Fruit fly (Drosophila melanogaster) whole organism, embryonic: Measurements from ENCODE around the gene Pde9.
A peak's percentile ranks its signal among the peaks of the same experiment; 100 is the strongest.

Experiments used
- Atf3 ChIP-seq: fragments of 200-800 bp; sonication (Bioruptor generic); optimal IDR thresholded peaks from 3 replicates; lab custom pipeline; 2016; ENCODE audit warnings: missing biosample characterization, missing genetic modification characterization
- CG10979 ChIP-seq: fragments of 200-800 bp; sonication (Bioruptor generic); optimal IDR thresholded peaks from 2 replicates; lab custom pipeline; 2018; ENCODE audit warnings: missing biosample characterization, mild to moderate bottlenecking, missing genetic modification characterization, moderate library complexity
- CG11398 ChIP-seq: fragments of 200-800 bp; sonication (Bioruptor generic); optimal IDR thresholded peaks from 2 replicates; lab custom pipeline; 2016; ENCODE audit warnings: missing biosample characterization, missing genetic modification characterization
- CG12104 ChIP-seq: fragments of 200-800 bp; sonication (Bioruptor generic); optimal IDR thresholded peaks from 3 replicates; lab custom pipeline; 2016; ENCODE audit warnings: missing biosample characterization, missing genetic modification characterization
- CG12769 ChIP-seq: fragments of 200-800 bp; sonication (Bioruptor generic); optimal IDR thresholded peaks from 2 replicates; lab custom pipeline; 2019; ENCODE audit warnings: missing biosample characterization, mild to moderate bottlenecking, missing genetic modification characterization, moderate library complexity
- CG13296 ChIP-seq: fragments of 200-800 bp; sonication (Bioruptor generic); optimal IDR thresholded peaks from 3 replicates; lab custom pipeline; 2018; ENCODE audit warnings: missing biosample characterization, mild to moderate bottlenecking, missing genetic modification characterization
- CG13424 ChIP-seq: fragments of 200-800 bp; sonication (Bioruptor generic); optimal IDR thresholded peaks from 2 replicates; lab custom pipeline; 2019; ENCODE audit warnings: missing biosample characterization, mild to moderate bottlenecking, missing genetic modification characterization, moderate library complexity
- CG1603 ChIP-seq: fragments of 200-800 bp; sonication (Bioruptor generic); optimal IDR thresholded peaks from 2 replicates; lab custom pipeline; 2019; ENCODE audit warnings: missing biosample characterization, mild to moderate bottlenecking, missing genetic modification characterization, moderate library complexity
- CG1792 ChIP-seq: fragments of 200-800 bp; sonication (Bioruptor generic); optimal IDR thresholded peaks from 2 replicates; lab custom pipeline; 2016; ENCODE audit warnings: missing biosample characterization, missing genetic modification characterization
- CG18262 ChIP-seq: fragments of 200-800 bp; optimal IDR thresholded peaks from 3 replicates; lab custom pipeline; 2019; ENCODE audit warnings: missing biosample characterization, mild to moderate bottlenecking, missing genetic modification characterization, moderate library complexity
- CG18476 ChIP-seq: fragments of 200-800 bp; sonication (Bioruptor generic); optimal IDR thresholded peaks from 2 replicates; lab custom pipeline; 2016; ENCODE audit warnings: missing biosample characterization, mild to moderate bottlenecking, missing genetic modification characterization
- CG18619 ChIP-seq: fragments of 200-800 bp; sonication (Bioruptor generic); optimal IDR thresholded peaks from 3 replicates; lab custom pipeline; 2017; ENCODE audit warnings: missing biosample characterization, mild to moderate bottlenecking, missing genetic modification characterization
- CG2202 ChIP-seq: fragments of 200-800 bp; sonication (Bioruptor generic); optimal IDR thresholded peaks from 2 replicates; lab custom pipeline; 2018; ENCODE audit warnings: missing biosample characterization, mild to moderate bottlenecking, missing genetic modification characterization
- CG30403 ChIP-seq: fragments of 200-800 bp; sonication (Bioruptor generic); optimal IDR thresholded peaks from 3 replicates; lab custom pipeline; 2016; ENCODE audit warnings: missing biosample characterization, missing genetic modification characterization
- CG3065 ChIP-seq: fragments of 200-800 bp; sonication (Bioruptor generic); optimal IDR thresholded peaks from 2 replicates; lab custom pipeline; 2016; ENCODE audit warnings: missing biosample characterization, missing genetic modification characterization
- CG32532 ChIP-seq: fragments of 200-800 bp; sonication (Bioruptor generic); IDR thresholded peaks from 2 replicates; pipeline ENCODE4 v1.3.6; 2022; ENCODE audit warnings: missing biosample characterization, missing genetic modification characterization
- CG32767 ChIP-seq: fragments of 200-800 bp; sonication (Bioruptor generic); IDR thresholded peaks from 2 replicates; pipeline ENCODE4 v1.3.6; 2022; ENCODE audit warnings: missing biosample characterization, missing genetic modification characterization
- CG42726 ChIP-seq: fragments of 200-800 bp; sonication (Bioruptor generic); IDR thresholded peaks from 2 replicates; pipeline ENCODE4 v1.3.6; 2022; ENCODE audit warnings: missing biosample characterization, missing genetic modification characterization; ENCODE audit not compliant: partially characterized antibody
- CG4820 ChIP-seq: fragments of 200-800 bp; sonication (Bioruptor generic); optimal IDR thresholded peaks from 3 replicates; lab custom pipeline; 2016; ENCODE audit warnings: missing biosample characterization, missing genetic modification characterization
- CG6683 ChIP-seq: fragments of 200-800 bp; sonication (Bioruptor generic); optimal IDR thresholded peaks from 2 replicates; lab custom pipeline; 2017; ENCODE audit warnings: missing biosample characterization, mild to moderate bottlenecking, missing genetic modification characterization, missing genetic modification reagents
- CG9609 ChIP-seq: fragments of 200-800 bp; sonication (Bioruptor generic); optimal IDR thresholded peaks from 3 replicates; lab custom pipeline; 2016; ENCODE audit warnings: missing biosample characterization, missing genetic modification characterization
- CG9876 ChIP-seq: fragments of 200-800 bp; sonication (Bioruptor generic); optimal IDR thresholded peaks from 2 replicates; lab custom pipeline; 2016; ENCODE audit warnings: missing biosample characterization, missing genetic modification characterization
- Chrac-16 ChIP-seq: fragments of 200-800 bp; sonication (Bioruptor generic); optimal IDR thresholded peaks from 3 replicates; lab custom pipeline; 2016; ENCODE audit warnings: missing biosample characterization, missing genetic modification characterization
- Doc2 ChIP-seq: fragments of 200-800 bp; sonication (Bioruptor generic); IDR thresholded peaks from 2 replicates; pipeline ENCODE4 v1.3.6; 2022; ENCODE audit warnings: missing biosample characterization, missing genetic modification characterization
- Gsc ChIP-seq: fragments of 200-800 bp; sonication (Bioruptor generic); IDR thresholded peaks from 2 replicates; pipeline ENCODE4 v1.3.6; 2022; ENCODE audit warnings: missing biosample characterization, missing genetic modification characterization
- HHEX ChIP-seq: fragments of 200-800 bp; sonication (Bioruptor generic); optimal IDR thresholded peaks from 3 replicates; lab custom pipeline; 2017; ENCODE audit warnings: missing biosample characterization, mild to moderate bottlenecking, missing genetic modification characterization, missing genetic modification reagents
- MESR4 ChIP-seq: fragments of 200-800 bp; sonication (Bioruptor generic); optimal IDR thresholded peaks from 2 replicates; lab custom pipeline; 2018; ENCODE audit warnings: missing biosample characterization, mild to moderate bottlenecking, missing genetic modification characterization, moderate library complexity
- Pdp1 ChIP-seq, 2 experiments: fragments of 200-800 bp; sonication (Bioruptor generic); optimal IDR thresholded peaks; 3 replicates each; lab custom pipeline; 2016; ENCODE audit warnings: missing biosample characterization in 2 of 2, missing genetic modification characterization in 2 of 2, mild to moderate bottlenecking in 1 of 2, moderate library complexity in 1 of 2
- Poxn ChIP-seq: fragments of 200-800 bp; sonication (Bioruptor generic); IDR thresholded peaks from 2 replicates; pipeline ENCODE4 v1.3.6; 2022; ENCODE audit warnings: missing biosample characterization, missing genetic modification characterization
- Six4 ChIP-seq: fragments of 200-800 bp; sonication (Bioruptor generic); optimal IDR thresholded peaks from 2 replicates; lab custom pipeline; 2016; ENCODE audit warnings: missing biosample characterization, missing genetic modification characterization
- chm ChIP-seq: fragments of 200-800 bp; sonication (Bioruptor generic); IDR thresholded peaks from 2 replicates; pipeline ENCODE4 v1.3.6; 2022; ENCODE audit warnings: missing biosample characterization, missing genetic modification characterization
- crc ChIP-seq: fragments of 200-800 bp; sonication (Bioruptor generic); optimal IDR thresholded peaks from 2 replicates; lab custom pipeline; 2016; ENCODE audit warnings: missing biosample characterization, missing genetic modification characterization
- dati ChIP-seq: fragments of 200-800 bp; sonication (Bioruptor generic); IDR thresholded peaks from 2 replicates; pipeline ENCODE4 v1.3.6; 2022; ENCODE audit warnings: missing biosample characterization, missing genetic modification characterization
- disco-r ChIP-seq: fragments of 200-800 bp; sonication (Bioruptor generic); optimal IDR thresholded peaks from 2 replicates; lab custom pipeline; 2016; ENCODE audit warnings: missing biosample characterization, missing genetic modification characterization
- fru ChIP-seq: fragments of >200 bp; optimal IDR thresholded peaks from 2 replicates; lab custom pipeline; 2017
- gfzf ChIP-seq: fragments of 200-800 bp; sonication (Bioruptor generic); optimal IDR thresholded peaks from 2 replicates; lab custom pipeline; 2016; ENCODE audit warnings: missing biosample characterization, mild to moderate bottlenecking, missing genetic modification characterization, moderate library complexity
- kah ChIP-seq: fragments of 200-800 bp; sonication (Bioruptor generic); optimal IDR thresholded peaks from 2 replicates; lab custom pipeline; 2018; ENCODE audit warnings: missing biosample characterization, mild to moderate bottlenecking, missing genetic modification characterization
- lola ChIP-seq, 3 experiments: fragments of >200 bp in 2 of 3; fragments of 200-800 bp in 1 of 3; sonication (Bioruptor generic) in 1 of 3; optimal IDR thresholded peaks; 2 replicates each; lab custom pipeline; 2017 to 2019; ENCODE audit warnings: missing biosample characterization in 3 of 3, missing genetic modification characterization in 3 of 3, mild to moderate bottlenecking in 1 of 3, moderate library complexity in 1 of 3
- luna ChIP-seq: fragments of 200-800 bp; sonication (Bioruptor generic); optimal IDR thresholded peaks from 2 replicates; lab custom pipeline; 2016; ENCODE audit warnings: missing biosample characterization, missing genetic modification characterization
- oc ChIP-seq: fragments of 200-800 bp; sonication (Bioruptor generic); optimal IDR thresholded peaks from 2 replicates; lab custom pipeline; 2018; ENCODE audit warnings: missing biosample characterization, mild to moderate bottlenecking, missing genetic modification characterization, moderate library complexity
- onecut ChIP-seq: fragments of 200-800 bp; sonication (Bioruptor generic); IDR thresholded peaks from 2 replicates; pipeline ENCODE4 v1.3.6; 2022; ENCODE audit warnings: missing biosample characterization, missing genetic modification characterization
- pan ChIP-seq, 4 experiments: fragments of >200 bp in 3 of 4; fragments of 200-800 bp in 1 of 4; sonication (Bioruptor generic) in 1 of 4; optimal IDR thresholded peaks in 3 of 4; IDR thresholded peaks in 1 of 4; 2 replicates each; pipeline versions ENCODE4 v1.3.6 to Lab custom; 2017 to 2022; ENCODE audit warnings: missing biosample characterization in 2 of 4, missing genetic modification characterization in 2 of 4, mixed read lengths in 1 of 4
- psq ChIP-seq: fragments of 200-800 bp; sonication (Bioruptor generic); optimal IDR thresholded peaks from 2 replicates; lab custom pipeline; 2017; ENCODE audit warnings: missing biosample characterization, missing genetic modification characterization
- pzg ChIP-seq: fragments of 200-800 bp; sonication (Bioruptor generic); optimal IDR thresholded peaks from 3 replicates; lab custom pipeline; 2018; ENCODE audit warnings: missing biosample characterization, mild to moderate bottlenecking, missing genetic modification characterization, moderate library complexity
- slbo ChIP-seq: fragments of 200-800 bp; sonication (Bioruptor generic); IDR thresholded peaks from 2 replicates; pipeline ENCODE4 v1.3.6; 2022; ENCODE audit warnings: missing biosample characterization, missing genetic modification characterization
- sna ChIP-seq: fragments of 200-800 bp; sonication (Bioruptor generic); IDR thresholded peaks from 2 replicates; pipeline ENCODE4 v1.3.6; 2022; ENCODE audit warnings: missing biosample characterization, missing genetic modification characterization; ENCODE audit not compliant: partially characterized antibody
- so ChIP-seq: fragments of 200-800 bp; sonication (Bioruptor generic); IDR thresholded peaks from 3 replicates; pipeline ENCODE4 v1.3.6; 2022; ENCODE audit warnings: missing biosample characterization, missing genetic modification characterization
- stc ChIP-seq: fragments of 200-800 bp; sonication (Bioruptor generic); IDR thresholded peaks from 2 replicates; pipeline ENCODE4 v1.3.6; 2022; ENCODE audit warnings: missing biosample characterization, missing genetic modification characterization
- vnd ChIP-seq: fragments of 200-800 bp; sonication (Bioruptor generic); IDR thresholded peaks from 3 replicates; pipeline ENCODE4 v1.3.6; 2022; ENCODE audit warnings: missing biosample characterization, missing genetic modification characterization; ENCODE audit not compliant: partially characterized antibody
- zfh1 ChIP-seq: fragments of 200-800 bp; sonication (Bioruptor generic); IDR thresholded peaks from 3 replicates; pipeline ENCODE4 v1.3.6; 2022; ENCODE audit warnings: missing biosample characterization, missing genetic modification characterization

The Pde9 gene

DNA sequence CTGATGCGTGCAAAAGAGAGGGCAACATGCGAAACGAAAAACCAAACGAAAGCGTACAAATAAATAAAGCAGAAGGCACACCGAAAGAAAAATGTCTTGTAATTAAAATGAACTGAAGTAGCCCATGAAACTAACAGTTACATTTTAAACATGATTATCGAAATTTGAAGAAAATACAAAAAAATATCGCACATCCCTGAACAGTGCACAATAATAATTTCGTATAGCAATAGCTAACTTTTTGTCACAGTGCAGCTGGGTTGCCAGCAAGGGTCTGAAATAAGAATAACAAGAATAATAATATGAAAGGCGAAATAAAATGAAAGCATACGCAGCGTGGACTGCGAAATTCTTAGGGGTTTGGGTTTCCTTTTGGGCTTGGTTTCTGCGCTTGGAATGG is 144.9 kb downstream of the Pde9 start (continued):
- TF ChIP-seq gfzf (GFP tag; lab: Kevin White, UChicago) (peak; percentile 44), CG9609 (peak; percentile 99), Six4 (peak; percentile 99), so (GFP tag; lab: Robert Waterston, UW) (peak; percentile 99), CG30403 (GFP tag; lab: Kevin White, UChicago) (peak; percentile 100), luna (GFP tag; lab: Kevin White, UChicago) (peak; percentile 98), CG3065 (GFP tag; lab: Kevin White, UChicago) (peak; percentile 99), Chrac-16 (GFP tag; lab: Kevin White, UChicago) (peak; percentile 99), vnd (GFP tag; lab: Robert Waterston, UW) (no peak), disco-r (peak; percentile 99), chm (GFP tag; lab: Robert Waterston, UW) (peak; percentile 99), Poxn (GFP tag; lab: Robert Waterston, UW) (peak; percentile 90), HHEX (peak; percentile 99), CG9876 (GFP tag; lab: Kevin White, UChicago) (peak; percentile 99), CG13424 (tag; lab: Kevin White, UChicago) (peak; percentile 98), CG12769 (tag; lab: Kevin White, UChicago) (peak; percentile 86), CG42726 (no peak), CG18476 (GFP tag; lab: Kevin White, UChicago) (peak; percentile 99), CG1792 (GFP tag; lab: Kevin White, UChicago) (peak; percentile 99), CG2202 (peak; percentile 66), kah (GFP tag; lab: Kevin White, UChicago) (peak; percentile 93), onecut (GFP tag; lab: Robert Waterston, UW) (peak; percentile 97), crc (GFP tag; lab: Kevin White, UChicago) (peak; percentile 98), CG11398 (GFP tag; lab: Kevin White, UChicago) (peak; percentile 99), lola (GFP tag; optimal IDR thresholded peaks at IDR 0.05; lab: Kevin White, UChicago) (peak in 1 of 3 experiments; percentile 98), CG32532 (peak; percentile 100), stc (GFP tag; lab: Robert Waterston, UW) (peak; percentile 98), pan (optimal IDR thresholded peaks at IDR 0.05; lab: Kevin White, UChicago) (no peak), pan (GFP tag; optimal IDR thresholded peaks at IDR 0.05 in 1 of 2, IDR thresholded peaks at IDR 0.05 in 1 of 2) (peak in 1 of 2 experiments; percentile 99), CG13296 (GFP tag; lab: Kevin White, UChicago) (peak; percentile 98), CG4820 (GFP tag; lab: Kevin White, UChicago) (peak; percentile 99), CG32767 (GFP tag; lab: Robert Waterston, UW) (peak; percentile 98), oc (peak; percentile 98), pzg (GFP tag; lab: Kevin White, UChicago) (peak; percentile 38), Pdp1 (GFP tag; optimal IDR thresholded peaks at IDR 0.05; lab: Kevin White, UChicago) (peak; percentile 88 to 99), Doc2 (GFP tag; lab: Robert Waterston, UW) (peak; percentile 97), slbo (GFP tag; lab: Robert Waterston, UW) (peak; percentile 100), CG6683 (peak; percentile 98), dati (GFP tag; lab: Robert Waterston, UW) (peak; percentile 98), MESR4 (GFP tag; lab: Kevin White, UChicago) (peak; percentile 74), CG12104 (GFP tag; lab: Kevin White, UChicago) (peak; percentile 99), zfh1 (GFP tag; lab: Robert Waterston, UW) (peak; percentile 99), CG18619 (peak; percentile 99), fru (no peak), sna (no peak), CG18262 (tag; lab: Kevin White, UChicago) (peak; percentile 99), CG1603 (tag; lab: Kevin White, UChicago) (peak; percentile 98), CG10979 (peak; percentile 99), psq (GFP tag; lab: Kevin White, UChicago) (peak; percentile 99), Gsc (GFP tag; lab: Robert Waterston, UW) (peak; percentile 98), Atf3 (peak; percentile 99)
